Fruit fly (Drosophila melanogaster): Measurements from ENCODE around the gene chinmo.

chinmo gene

dm6 chr2L:1649244-1649827 is 1.7 kb upstream of the chinmo start (continued):
- TF ChIP-seq zfh2 (GFP tag; optimal IDR thresholded peaks at IDR 0.05) (peak; percentile 22), row (GFP tag; IDR thresholded peaks at IDR 0.05) (peak; percentile 95), CG9817 (tag; optimal IDR thresholded peaks at IDR 0.05) (peak; percentile 79), gem (tag; optimal IDR thresholded peaks at IDR 0.05) (peak; percentile 99), CG17912 (GFP tag; optimal IDR thresholded peaks at IDR 0.05) (peak; percentile 64), CG16863 (GFP tag; optimal IDR thresholded peaks at IDR 0.05) (no peak), CG2120 (GFP tag; optimal IDR thresholded peaks at IDR 0.05) (peak; percentile 82), inv (GFP tag; IDR thresholded peaks at IDR 0.05; ENCODE audit: partially characterized antibody) (peak; percentile 57), wek (GFP tag; optimal IDR thresholded peaks at IDR 0.05) (no peak), CG10147 (GFP tag; optimal IDR thresholded peaks at IDR 0.05) (peak; percentile 92), nerfin-2 (GFP tag; IDR thresholded peaks at IDR 0.05; ENCODE audit: partially characterized antibody) (no peak)

DNA sequence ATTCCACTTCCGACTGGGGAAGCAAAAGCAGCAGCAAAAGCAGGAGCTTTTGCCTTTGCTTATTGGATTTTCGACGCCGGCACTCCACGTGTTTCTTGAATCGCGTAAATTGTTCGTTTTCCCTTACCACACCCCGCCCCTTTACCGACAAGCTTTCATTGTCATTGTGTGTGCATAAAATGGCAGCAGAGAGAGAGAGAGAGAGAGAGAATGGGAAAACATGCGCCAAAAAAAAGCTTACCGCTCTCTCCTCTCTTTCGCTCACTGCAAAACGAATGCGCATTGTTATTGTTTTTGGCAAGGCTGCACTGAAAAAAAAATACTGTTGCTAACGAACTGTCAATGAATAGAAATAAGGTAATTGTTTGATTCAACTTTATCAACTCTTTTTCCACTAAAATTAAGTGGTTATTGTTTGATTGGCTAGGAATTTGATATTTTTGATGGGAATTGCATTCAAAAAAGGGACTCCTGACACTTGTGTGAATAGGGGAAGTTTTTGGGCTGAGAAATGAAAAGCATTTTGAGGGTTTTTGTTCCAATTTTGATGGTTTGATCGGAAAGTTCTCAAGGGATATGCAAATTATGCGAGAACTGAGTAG is 1.1 kb upstream of the chinmo start:
- no peak for TF ChIP-seq CG12219 (GFP tag; optimal IDR thresholded peaks at IDR 0.05)
- TF ChIP-seq CG3838 (GFP tag; optimal IDR thresholded peaks at IDR 0.05), result no peak
- no peak for TF ChIP-seq Doc3 (GFP tag; IDR thresholded peaks at IDR 0.05; ENCODE audit: partially characterized antibody)
- no peak for TF ChIP-seq CG43689 (GFP tag; IDR thresholded peaks at IDR 0.05)
- TF ChIP-seq Ets65A (GFP tag), result peak; percentile 92
- no peak for TF ChIP-seq CG33213 (GFP tag; optimal IDR thresholded peaks at IDR 0.05)
- no peak for TF ChIP-seq CG15601 (tag; optimal IDR thresholded peaks at IDR 0.05)
- TF ChIP-seq CG18476 (GFP tag; optimal IDR thresholded peaks at IDR 0.05), result no peak
- TF ChIP-seq ci (GFP tag; IDR thresholded peaks at IDR 0.05), result peak; percentile 20; the same call in 1 of the 3 replicates
- TF ChIP-seq rib (GFP tag; IDR thresholded peaks at IDR 0.05), result peak; percentile 52; the same call in 1 of the 2 replicates
- TF ChIP-seq CG7987 (GFP tag; optimal IDR thresholded peaks at IDR 0.05), result no peak
- no peak for TF ChIP-seq pho (GFP tag; optimal IDR thresholded peaks at IDR 0.05)
- peak; percentile 47 for TF ChIP-seq CG12071 (GFP tag; optimal IDR thresholded peaks at IDR 0.05)
- TF ChIP-seq ara (GFP tag; IDR thresholded peaks at IDR 0.05), result peak; percentile 8; the same call in 1 of the 2 replicates
- no peak for TF ChIP-seq Atf6 (GFP tag; IDR thresholded peaks at IDR 0.05)
- peak; percentile 39 for TF ChIP-seq CG2120 (GFP tag; optimal IDR thresholded peaks at IDR 0.05)
- TF ChIP-seq CG12769 (tag; optimal IDR thresholded peaks at IDR 0.05), result peak; percentile 19
- no peak for TF ChIP-seq luna (GFP tag; optimal IDR thresholded peaks at IDR 0.05)
- peak in 1 of 2 experiments; percentile 34 for TF ChIP-seq bsh (GFP tag; optimal IDR thresholded peaks at IDR 0.05)
- no peak for TF ChIP-seq CG32767 (GFP tag; IDR thresholded peaks at IDR 0.05)
- no peak for TF ChIP-seq CG10654 (GFP tag; optimal IDR thresholded peaks at IDR 0.05)
- 0 out of 2 replicates have a peak, but pooled peaks have one; percentile 13 for TF ChIP-seq sim (GFP tag; IDR thresholded peaks at IDR 0.05)
- no peak for TF ChIP-seq CG7372 (GFP tag; IDR thresholded peaks at IDR 0.05)
- no peak for TF ChIP-seq CG6765 (GFP tag; optimal IDR thresholded peaks at IDR 0.05)
- no peak for TF ChIP-seq CG4404 (GFP tag; IDR thresholded peaks at IDR 0.05)
- TF ChIP-seq CG13287 (GFP tag; IDR thresholded peaks at IDR 0.05; ENCODE audit: partially characterized antibody), result 0 out of 2 replicates have a peak, but pooled peaks have one; percentile 6
- TF ChIP-seq CG7357 (GFP tag; IDR thresholded peaks at IDR 0.05), result no peak
- no peak for TF ChIP-seq tio (GFP tag; optimal IDR thresholded peaks at IDR 0.05)
- TF ChIP-seq CG9609 (GFP tag; optimal IDR thresholded peaks at IDR 0.05), result no peak
- TF ChIP-seq Lpt (GFP tag; optimal IDR thresholded peaks at IDR 0.05), result no peak
- no peak for TF ChIP-seq oc (tag; optimal IDR thresholded peaks at IDR 0.05)
- TF ChIP-seq CG17361 (GFP tag; IDR thresholded peaks at IDR 0.05), result 0 out of 3 replicates have a peak, but pooled peaks have one; percentile 29
- TF ChIP-seq sc (optimal IDR thresholded peaks at IDR 0.05), result no peak
- TF ChIP-seq sc (GFP tag; optimal IDR thresholded peaks at IDR 0.05), result no peak
- TF ChIP-seq gfzf (GFP tag; optimal IDR thresholded peaks at IDR 0.05), result no peak
- TF ChIP-seq ac (GFP tag; optimal IDR thresholded peaks at IDR 0.05), result no peak
- peak; percentile 87 to 96 for TF ChIP-seq Trl (optimal IDR thresholded peaks at IDR 0.05)
- TF ChIP-seq Trl (GFP tag; optimal IDR thresholded peaks at IDR 0.05), result no peak
- no peak for TF ChIP-seq Ets97D (GFP tag; optimal IDR thresholded peaks at IDR 0.05)
